Fruit fly (Drosophila melanogaster): ENCODE data around the gene Atg4a.

- TF ChIP-seq pan (optimal IDR thresholded peaks at IDR 0.05) (no peak), psq (optimal IDR thresholded peaks at IDR 0.05) (no peak), EcR (GFP tag; optimal IDR thresholded peaks at IDR 0.05) (no peak), CG8478 (optimal IDR thresholded peaks at IDR 0.05) (no peak), Dll (optimal IDR thresholded peaks at IDR 0.05) (no peak), usp (GFP tag; optimal IDR thresholded peaks at IDR 0.05) (no peak)
Observed at dm6 chr2L:1091675-1092074, 11.0 kb downstream of the Atg4a start.

All from whole organism.